Fruit fly (Drosophila melanogaster) whole organism, embryonic: ENCODE measurements around the gene msd1.

Experiments used
- Ada2b ChIP-seq: fragments of 200-800 bp; sonication (Bioruptor generic); IDR thresholded peaks from 2 replicates; pipeline ENCODE4 v1.3.6; 2022; ENCODE audit warnings: missing biosample characterization, missing genetic modification characterization
- B-H2 ChIP-seq: fragments of 200-800 bp; sonication (Bioruptor generic); optimal IDR thresholded peaks from 2 replicates; lab custom pipeline; 2018; ENCODE audit warnings: missing biosample characterization, mild to moderate bottlenecking, missing genetic modification characterization
- C15 ChIP-seq: fragments of 200-800 bp; sonication (Bioruptor generic); IDR thresholded peaks from 3 replicates; pipeline ENCODE4 v1.3.6; 2022; ENCODE audit warnings: missing biosample characterization, missing genetic modification characterization
- CG10959 ChIP-seq: fragments of 200-800 bp; sonication (Bioruptor generic); IDR thresholded peaks from 2 replicates; pipeline ENCODE4 v1.3.6; 2022; ENCODE audit warnings: missing biosample characterization, missing genetic modification characterization
- CG11696 ChIP-seq: fragments of 200-800 bp; sonication (Bioruptor generic); IDR thresholded peaks from 2 replicates; pipeline ENCODE4 v1.3.6; 2022; ENCODE audit warnings: missing biosample characterization, missing genetic modification characterization
- CG12071 ChIP-seq: fragments of 200-800 bp; sonication (Bioruptor generic); optimal IDR thresholded peaks from 3 replicates; lab custom pipeline; 2018; ENCODE audit warnings: missing biosample characterization, mild to moderate bottlenecking, missing genetic modification characterization
- CG13287 ChIP-seq: fragments of 200-800 bp; sonication (Bioruptor generic); IDR thresholded peaks from 2 replicates; pipeline ENCODE4 v1.3.6; 2022; ENCODE audit warnings: missing biosample characterization, missing genetic modification characterization; ENCODE audit not compliant: partially characterized antibody
- CG13424 ChIP-seq: fragments of 200-800 bp; sonication (Bioruptor generic); optimal IDR thresholded peaks from 2 replicates; lab custom pipeline; 2019; ENCODE audit warnings: missing biosample characterization, mild to moderate bottlenecking, missing genetic modification characterization, moderate library complexity
- CG16815 ChIP-seq: fragments of 200-800 bp; sonication (Bioruptor generic); optimal IDR thresholded peaks from 3 replicates; lab custom pipeline; 2017; ENCODE audit warnings: missing biosample characterization, mild to moderate bottlenecking, missing genetic modification characterization
- CG17359 ChIP-seq: fragments of 200-800 bp; sonication (Bioruptor generic); optimal IDR thresholded peaks from 3 replicates; lab custom pipeline; 2018; ENCODE audit warnings: missing biosample characterization, mild to moderate bottlenecking, missing genetic modification characterization, moderate library complexity
- CG18476 ChIP-seq: fragments of 200-800 bp; sonication (Bioruptor generic); optimal IDR thresholded peaks from 2 replicates; lab custom pipeline; 2016; ENCODE audit warnings: missing biosample characterization, mild to moderate bottlenecking, missing genetic modification characterization
- CG3281 ChIP-seq: fragments of 200-800 bp; sonication (Bioruptor generic); optimal IDR thresholded peaks from 3 replicates; lab custom pipeline; 2017; ENCODE audit warnings: missing biosample characterization, mild to moderate bottlenecking, missing genetic modification characterization
- CG34224 ChIP-seq: fragments of 200-800 bp; sonication (Bioruptor generic); IDR thresholded peaks from 3 replicates; pipeline ENCODE4 v1.3.6; 2022; ENCODE audit warnings: missing biosample characterization, missing genetic modification characterization; ENCODE audit not compliant: partially characterized antibody
- CG34376 ChIP-seq: fragments of 200-800 bp; sonication (Bioruptor generic); optimal IDR thresholded peaks from 2 replicates; lab custom pipeline; 2018; ENCODE audit warnings: missing biosample characterization, mild to moderate bottlenecking, missing genetic modification characterization
- CG42726 ChIP-seq: fragments of 200-800 bp; sonication (Bioruptor generic); IDR thresholded peaks from 2 replicates; pipeline ENCODE4 v1.3.6; 2022; ENCODE audit warnings: missing biosample characterization, missing genetic modification characterization; ENCODE audit not compliant: partially characterized antibody
- CG5180 ChIP-seq: fragments of 200-800 bp; sonication (Bioruptor generic); optimal IDR thresholded peaks from 3 replicates; lab custom pipeline; 2017; ENCODE audit warnings: missing biosample characterization, missing genetic modification characterization, mild to moderate bottlenecking, moderate library complexity, missing genetic modification reagents
- CG6813 ChIP-seq: fragments of 200-800 bp; sonication (Bioruptor generic); optimal IDR thresholded peaks from 2 replicates; lab custom pipeline; 2017; ENCODE audit warnings: missing biosample characterization, missing genetic modification characterization, mild to moderate bottlenecking, moderate library complexity, missing genetic modification reagents
- CG7372 ChIP-seq: fragments of 200-800 bp; sonication (Bioruptor generic); IDR thresholded peaks from 2 replicates; pipeline ENCODE4 v1.3.6; 2022; ENCODE audit warnings: missing biosample characterization, missing genetic modification characterization
- CG7556 ChIP-seq: fragments of 200-800 bp; sonication (Bioruptor generic); optimal IDR thresholded peaks from 2 replicates; lab custom pipeline; 2017; ENCODE audit warnings: missing biosample characterization, mild to moderate bottlenecking, missing genetic modification characterization
- CG8290 ChIP-seq, 3 experiments: fragments of 200-800 bp; sonication (Bioruptor generic); optimal IDR thresholded peaks; 2 replicates each; lab custom pipeline; 2016 to 2019; ENCODE audit warnings: missing biosample characterization in 3 of 3, missing genetic modification characterization in 3 of 3, mild to moderate bottlenecking in 2 of 3, moderate library complexity in 1 of 3
- CG8359 ChIP-seq: fragments of 200-800 bp; sonication (Bioruptor generic); optimal IDR thresholded peaks from 2 replicates; lab custom pipeline; 2017; ENCODE audit warnings: missing biosample characterization, mild to moderate bottlenecking, missing genetic modification characterization, borderline replicate concordance
- Camta ChIP-seq: fragments of 200-800 bp; sonication (Bioruptor generic); optimal IDR thresholded peaks from 2 replicates; lab custom pipeline; 2016; ENCODE audit warnings: missing biosample characterization, missing genetic modification characterization
- Dp ChIP-seq: fragments of 200-800 bp; sonication (Bioruptor generic); optimal IDR thresholded peaks from 2 replicates; lab custom pipeline; 2018; ENCODE audit warnings: missing biosample characterization, mild to moderate bottlenecking, missing genetic modification characterization, moderate library complexity
- E2f1 ChIP-seq: fragments of 200-800 bp; sonication (Bioruptor generic); IDR thresholded peaks from 2 replicates; pipeline ENCODE4 v1.3.6; 2022; ENCODE audit warnings: missing biosample characterization, missing genetic modification characterization
- Gsc ChIP-seq: fragments of 200-800 bp; sonication (Bioruptor generic); IDR thresholded peaks from 2 replicates; pipeline ENCODE4 v1.3.6; 2022; ENCODE audit warnings: missing biosample characterization, missing genetic modification characterization
- Max ChIP-seq: fragments of 200-800 bp; sonication (Bioruptor generic); optimal IDR thresholded peaks from 2 replicates; lab custom pipeline; 2016; ENCODE audit warnings: missing biosample characterization, mild to moderate bottlenecking, missing genetic modification characterization
- Mrtf ChIP-seq: fragments of 200-800 bp; sonication (Bioruptor generic); IDR thresholded peaks from 3 replicates; pipeline ENCODE4 v1.3.6; 2022; ENCODE audit warnings: missing biosample characterization, missing genetic modification characterization
- Side ChIP-seq: fragments of 200-800 bp; sonication (Bioruptor generic); optimal IDR thresholded peaks from 2 replicates; lab custom pipeline; 2016; ENCODE audit warnings: missing biosample characterization, missing genetic modification characterization
- Sox100B ChIP-seq: fragments of 200-800 bp; sonication (Bioruptor generic); optimal IDR thresholded peaks from 3 replicates; lab custom pipeline; 2018; ENCODE audit warnings: missing biosample characterization, mild to moderate bottlenecking, missing genetic modification characterization
- Sry-δ ChIP-seq: fragments of 200-800 bp; sonication (Bioruptor generic); optimal IDR thresholded peaks from 2 replicates; lab custom pipeline; 2016; ENCODE audit warnings: missing biosample characterization, missing genetic modification characterization
- aop ChIP-seq: fragments of 200-800 bp; sonication (Bioruptor generic); IDR thresholded peaks from 2 replicates; pipeline ENCODE4 v1.3.6; 2022; ENCODE audit warnings: missing biosample characterization, missing genetic modification characterization
- ap ChIP-seq: fragments of 200-800 bp; sonication (Bioruptor generic); IDR thresholded peaks from 2 replicates; pipeline ENCODE4 v1.3.6; 2022; ENCODE audit warnings: missing biosample characterization, missing genetic modification characterization
- br ChIP-seq: fragments of >200 bp; optimal IDR thresholded peaks from 2 replicates; lab custom pipeline; 2017
- cas ChIP-seq: fragments of 200-800 bp; sonication (Bioruptor generic); IDR thresholded peaks from 2 replicates; pipeline ENCODE4 v1.3.6; 2022; ENCODE audit warnings: missing biosample characterization, missing genetic modification characterization
- chinmo ChIP-seq: fragments of 200-800 bp; sonication (Bioruptor generic); IDR thresholded peaks from 4 replicates; pipeline ENCODE4 v1.3.6; 2022; ENCODE audit warnings: missing biosample characterization, missing genetic modification characterization; ENCODE audit not compliant: partially characterized antibody
- crc ChIP-seq: fragments of 200-800 bp; sonication (Bioruptor generic); optimal IDR thresholded peaks from 2 replicates; lab custom pipeline; 2016; ENCODE audit warnings: missing biosample characterization, missing genetic modification characterization
- dm ChIP-seq: fragments of 200-800 bp; sonication (Bioruptor generic); optimal IDR thresholded peaks from 3 replicates; lab custom pipeline; 2016; ENCODE audit warnings: missing biosample characterization, missing genetic modification characterization
- fu2 ChIP-seq: fragments of 200-800 bp; sonication (Bioruptor generic); optimal IDR thresholded peaks from 2 replicates; lab custom pipeline; 2016; ENCODE audit warnings: missing biosample characterization, missing genetic modification characterization
- gcm ChIP-seq: fragments of 200-800 bp; sonication (Bioruptor generic); optimal IDR thresholded peaks from 2 replicates; lab custom pipeline; 2019; ENCODE audit warnings: missing biosample characterization, mild to moderate bottlenecking, missing genetic modification characterization, moderate library complexity
- gsb ChIP-seq: fragments of 200-800 bp; sonication (Bioruptor generic); IDR thresholded peaks from 2 replicates; pipeline ENCODE4 v1.3.6; 2022; ENCODE audit warnings: missing biosample characterization, missing genetic modification characterization
- hbn ChIP-seq: fragments of 200-800 bp; sonication (Bioruptor generic); IDR thresholded peaks from 2 replicates; pipeline ENCODE4 v1.3.6; 2022; ENCODE audit warnings: missing biosample characterization, missing genetic modification characterization; ENCODE audit not compliant: partially characterized antibody
- ind ChIP-seq: fragments of 200-800 bp; sonication (Bioruptor generic); optimal IDR thresholded peaks from 3 replicates; lab custom pipeline; 2016; ENCODE audit warnings: missing biosample characterization, missing genetic modification characterization
- ken ChIP-seq: fragments of 200-800 bp; sonication (Bioruptor generic); IDR thresholded peaks from 3 replicates; pipeline ENCODE4 v1.3.6; 2022; ENCODE audit warnings: missing biosample characterization, missing genetic modification characterization
- luna ChIP-seq: fragments of 200-800 bp; sonication (Bioruptor generic); optimal IDR thresholded peaks from 2 replicates; lab custom pipeline; 2016; ENCODE audit warnings: missing biosample characterization, missing genetic modification characterization
- org-1 ChIP-seq: fragments of 200-800 bp; sonication (Bioruptor generic); optimal IDR thresholded peaks from 2 replicates; lab custom pipeline; 2017; ENCODE audit warnings: missing biosample characterization, missing genetic modification characterization
- repo ChIP-seq: fragments of 200-800 bp; sonication (Bioruptor generic); optimal IDR thresholded peaks from 2 replicates; lab custom pipeline; 2016; ENCODE audit warnings: missing biosample characterization, missing genetic modification characterization
- row ChIP-seq: fragments of 200-800 bp; sonication (Bioruptor generic); IDR thresholded peaks from 3 replicates; pipeline ENCODE4 v1.3.6; 2022; ENCODE audit warnings: missing biosample characterization, missing genetic modification characterization
- run ChIP-seq: fragments of 200-800 bp; sonication (Bioruptor generic); optimal IDR thresholded peaks from 3 replicates; lab custom pipeline; 2018; ENCODE audit warnings: missing biosample characterization, mild to moderate bottlenecking, missing genetic modification characterization
- tin ChIP-seq: fragments of 200-800 bp; sonication (Bioruptor generic); optimal IDR thresholded peaks from 3 replicates; lab custom pipeline; 2016; ENCODE audit warnings: missing biosample characterization, missing genetic modification characterization
- z ChIP-seq: fragments of 200-800 bp; sonication (Bioruptor generic); IDR thresholded peaks from 3 replicates; pipeline ENCODE4 v1.3.6; 2022; ENCODE audit warnings: missing biosample characterization, missing genetic modification characterization

The msd1 gene

DNA sequence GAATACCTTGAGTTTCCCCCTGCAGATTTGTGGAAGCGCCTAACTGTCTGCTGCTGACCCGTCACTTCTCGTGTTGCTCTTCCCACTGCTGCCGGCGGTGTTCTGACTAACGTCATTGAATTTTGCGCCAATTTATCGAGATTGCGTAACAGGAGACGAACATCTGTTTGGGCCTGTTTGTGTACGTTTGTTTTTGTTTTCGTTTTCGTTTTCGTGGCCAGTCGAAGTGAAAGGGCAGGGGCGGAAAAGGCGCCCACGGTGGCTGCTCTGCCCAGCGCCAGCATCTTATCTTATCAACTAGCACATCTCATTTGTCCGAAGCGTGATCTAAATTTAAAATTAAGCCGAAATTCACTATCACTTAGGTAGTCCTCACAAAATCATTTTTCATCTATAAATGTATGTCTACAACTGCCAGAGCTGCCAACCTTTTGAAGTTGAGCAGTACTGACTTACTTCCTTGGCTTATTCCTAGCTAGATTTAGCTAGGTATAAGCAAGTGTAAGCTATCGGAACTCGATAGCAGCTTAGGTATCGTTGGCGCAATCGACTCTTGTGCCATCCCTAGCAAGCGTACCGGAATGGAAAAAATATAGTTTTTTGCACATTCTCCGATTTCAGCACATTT, 24.4 kb upstream of the msd1 start, which contains the start of the genes Ctr9 and Nt5a:
Gene Ctr9, plus strand, starts transcription at position 220 of the 628 bp plus-strand sequence.
Gene Nt5a, minus strand, starts transcription at position 414 of the 628 bp plus-strand sequence.
- peak; percentile 38 for TF ChIP-seq ind (GFP tag; lab: Kevin White, UChicago)
- peak; percentile 31 for TF ChIP-seq CG17359
- TF ChIP-seq tin (GFP tag; lab: Kevin White, UChicago): peak; percentile 54
- no peak for TF ChIP-seq gsb
- TF ChIP-seq org-1 (GFP tag; lab: Kevin White, UChicago): no peak
- peak; percentile 56 for TF ChIP-seq hbn (GFP tag; lab: Robert Waterston, UW)
- peak; percentile 60 for TF ChIP-seq fu2 (GFP tag; lab: Kevin White, UChicago)
- no peak for TF ChIP-seq CG8359 (GFP tag; lab: Kevin White, UChicago)
- no peak for TF ChIP-seq CG10959
- TF ChIP-seq dm (GFP tag; lab: Kevin White, UChicago): peak; percentile 54
- peak; percentile 59; the same call in 1 of the 2 replicates for TF ChIP-seq cas
- TF ChIP-seq ap: no peak
- TF ChIP-seq luna: no peak
- no peak for TF ChIP-seq E2f1 (GFP tag; lab: Robert Waterston, UW)
- no peak for TF ChIP-seq aop
- TF ChIP-seq Ada2b (GFP tag; lab: Robert Waterston, UW): 0 out of 2 replicates have a peak, but pooled peaks have one; percentile 25
- no peak for TF ChIP-seq CG8290 (GFP tag; optimal IDR thresholded peaks at IDR 0.05; lab: Kevin White, UChicago)
- peak in 1 of 2 experiments; percentile 90 for TF ChIP-seq CG8290 (tag; optimal IDR thresholded peaks at IDR 0.05; lab: Kevin White, UChicago)
- TF ChIP-seq CG34376: peak; percentile 70
- TF ChIP-seq CG34224 (GFP tag; lab: Robert Waterston, UW): peak; percentile 81
- no peak for TF ChIP-seq Mrtf (GFP tag; lab: Robert Waterston, UW)
- no peak for TF ChIP-seq z (GFP tag; lab: Robert Waterston, UW)
- peak; percentile 87 for TF ChIP-seq CG13287 (GFP tag; lab: Robert Waterston, UW)
- no peak for TF ChIP-seq CG5180
- TF ChIP-seq row (GFP tag; lab: Robert Waterston, UW): peak; percentile 85
- peak; percentile 87 for TF ChIP-seq B-H2
- no peak for TF ChIP-seq CG12071 (GFP tag; lab: Kevin White, UChicago)
- peak; percentile 16; the same call in 1 of the 2 replicates for TF ChIP-seq CG42726 (GFP tag; lab: Robert Waterston, UW)
- TF ChIP-seq CG13424 (tag; lab: Kevin White, UChicago): peak; percentile 65
- no peak for TF ChIP-seq run (tag; lab: Kevin White, UChicago)
- peak; percentile 40 for TF ChIP-seq repo (GFP tag; lab: Kevin White, UChicago)
- TF ChIP-seq CG3281: no peak
- no peak; the same call in 1 of the 2 replicates for TF ChIP-seq CG7372 (GFP tag; lab: Robert Waterston, UW)
- 0 out of 3 replicates have a peak, but pooled peaks have one; percentile 56 for TF ChIP-seq ken (GFP tag; lab: Robert Waterston, UW)
- TF ChIP-seq Dp (GFP tag; lab: Kevin White, UChicago): peak; percentile 55
- no peak for TF ChIP-seq crc (GFP tag; lab: Kevin White, UChicago)
- no peak for TF ChIP-seq br (lab: Kevin White, UChicago)
- no peak for TF ChIP-seq CG18476
- TF ChIP-seq CG7556 (GFP tag; lab: Kevin White, UChicago): peak; percentile 10
- TF ChIP-seq Sox100B (GFP tag; lab: Kevin White, UChicago): no peak
- no peak for TF ChIP-seq Gsc (GFP tag; lab: Robert Waterston, UW)
- TF ChIP-seq CG16815: no peak
- no peak for TF ChIP-seq gcm
- TF ChIP-seq chinmo (GFP tag; lab: Robert Waterston, UW): 0 out of 4 replicates have a peak, but pooled peaks have one; percentile 57
- no peak for TF ChIP-seq Max (GFP tag; lab: Kevin White, UChicago)
- 0 out of 3 replicates have a peak, but pooled peaks have one; percentile 27 for TF ChIP-seq C15 (GFP tag; lab: Robert Waterston, UW)
- no peak for TF ChIP-seq Camta (GFP tag; lab: Kevin White, UChicago)
- TF ChIP-seq Sry-δ: peak; percentile 95
- peak; percentile 49 for TF ChIP-seq Side
- no peak for TF ChIP-seq CG6813 (GFP tag; lab: Kevin White, UChicago)
- no peak for TF ChIP-seq CG11696 (GFP tag; lab: Robert Waterston, UW)
